Worm (Caenorhabditis elegans) whole organism, late embryonic: ENCODE data around the gene srbc-25.

Experiments used
- C08G9.2 ChIP-seq: sonication (generic microtip); optimal IDR thresholded peaks from 2 replicates; lab custom pipeline; 2016; ENCODE audit warnings: mild to moderate bottlenecking, missing genetic modification characterization, moderate library complexity, missing compliant biosample characterization
- C38D4.7 ChIP-seq: fragments of 200-800 bp; sonication (Bioruptor generic); optimal IDR thresholded peaks from 2 replicates; lab custom pipeline; 2018; ENCODE audit warnings: mild to moderate bottlenecking, missing genetic modification characterization, moderate library complexity, missing compliant biosample characterization
- K09A11.1 ChIP-seq: sonication (generic microtip); optimal IDR thresholded peaks from 2 replicates; lab custom pipeline; 2017; ENCODE audit warnings: antibody characterized with exemption, mild to moderate bottlenecking, missing genetic modification characterization, missing compliant biosample characterization; ENCODE audit not compliant: insufficient read depth
- T23F11.4 ChIP-seq: fragments of 200-800 bp; sonication (Bioruptor generic); optimal IDR thresholded peaks from 2 replicates; lab custom pipeline; 2018; ENCODE audit warnings: mild to moderate bottlenecking, missing genetic modification characterization, missing compliant biosample characterization
- Y22D7AL.16 ChIP-seq: sonication (generic microtip); optimal IDR thresholded peaks from 2 replicates; lab custom pipeline; 2016; ENCODE audit warnings: missing genetic modification characterization, missing compliant biosample characterization
- ceh-14 ChIP-seq: sonication (generic microtip); optimal IDR thresholded peaks from 2 replicates; lab custom pipeline; 2016; ENCODE audit warnings: missing genotype, missing genetic modification characterization, missing compliant biosample characterization
- ceh-18 ChIP-seq: sonication (generic microtip); optimal IDR thresholded peaks from 2 replicates; lab custom pipeline; 2016; ENCODE audit warnings: missing genetic modification characterization, missing compliant biosample characterization
- ceh-19 ChIP-seq: fragments of 200-800 bp; sonication (Bioruptor generic); optimal IDR thresholded peaks from 2 replicates; lab custom pipeline; 2018; ENCODE audit warnings: mild to moderate bottlenecking, missing genetic modification characterization, missing compliant biosample characterization
- ceh-30 ChIP-seq: fragments of 150-350 bp; optimal IDR thresholded peaks from 2 replicates; lab custom pipeline; 2014; ENCODE audit warnings: missing biosample characterization, missing genetic modification characterization
- ceh-31 ChIP-seq: sonication (generic microtip); optimal IDR thresholded peaks from 2 replicates; lab custom pipeline; 2016; ENCODE audit warnings: missing genetic modification characterization, missing compliant biosample characterization
- ceh-34 ChIP-seq: sonication (generic microtip); optimal IDR thresholded peaks from 2 replicates; lab custom pipeline; 2016; ENCODE audit warnings: mild to moderate bottlenecking, missing genetic modification characterization, missing compliant biosample characterization
- ceh-48 ChIP-seq: sonication (generic microtip); optimal IDR thresholded peaks from 2 replicates; lab custom pipeline; 2016; ENCODE audit warnings: missing genetic modification characterization, inconsistent platforms, missing compliant biosample characterization
- che-1 ChIP-seq: sonication (generic microtip); optimal IDR thresholded peaks from 2 replicates; lab custom pipeline; 2016; ENCODE audit warnings: mild to moderate bottlenecking, missing genetic modification characterization, missing compliant biosample characterization
- dmd-4 ChIP-seq: sonication (generic microtip); optimal IDR thresholded peaks from 2 replicates; lab custom pipeline; 2016; ENCODE audit warnings: borderline replicate concordance, missing genetic modification characterization, missing compliant biosample characterization
- elt-2 ChIP-seq: sonication (generic microtip); optimal IDR thresholded peaks from 2 replicates; lab custom pipeline; 2016; ENCODE audit warnings: missing genetic modification reagents, missing genetic modification characterization, missing compliant biosample characterization
- ets-4 ChIP-seq: sonication (generic microtip); optimal IDR thresholded peaks from 2 replicates; lab custom pipeline; 2016; ENCODE audit warnings: missing genetic modification characterization, missing compliant biosample characterization
- fax-1 ChIP-seq: sonication (generic microtip); optimal IDR thresholded peaks from 2 replicates; lab custom pipeline; 2016; ENCODE audit warnings: missing genotype, missing genetic modification characterization, missing compliant biosample characterization
- fkh-10 ChIP-seq: fragments of 150-350 bp; optimal IDR thresholded peaks from 2 replicates; lab custom pipeline; 2014; ENCODE audit warnings: missing biosample characterization, missing genetic modification reagents, missing genetic modification characterization
- fkh-6 ChIP-seq: sonication (generic microtip); optimal IDR thresholded peaks from 2 replicates; lab custom pipeline; 2016; ENCODE audit warnings: missing genetic modification characterization, missing compliant biosample characterization
- hlh-13 ChIP-seq: fragments of 200-800 bp; sonication (Bioruptor generic); optimal IDR thresholded peaks from 2 replicates; lab custom pipeline; 2018; ENCODE audit warnings: mild to moderate bottlenecking, missing genetic modification characterization, missing compliant biosample characterization
- hlh-15 ChIP-seq: sonication (generic microtip); optimal IDR thresholded peaks from 2 replicates; lab custom pipeline; 2016; ENCODE audit warnings: missing genetic modification characterization, missing compliant biosample characterization
- hlh-6 ChIP-seq: sonication (generic microtip); optimal IDR thresholded peaks from 2 replicates; lab custom pipeline; 2016; ENCODE audit warnings: missing genotype, missing genetic modification characterization, missing compliant biosample characterization
- hlh-8 ChIP-seq: sonication (generic microtip); optimal IDR thresholded peaks from 2 replicates; lab custom pipeline; 2016; ENCODE audit warnings: missing genotype, missing genetic modification characterization, missing compliant biosample characterization
- lin-11 ChIP-seq: fragments of 200-800 bp; sonication (Bioruptor generic); optimal IDR thresholded peaks from 2 replicates; lab custom pipeline; 2018; ENCODE audit warnings: mild to moderate bottlenecking, missing genetic modification characterization, missing compliant biosample characterization
- madf-2 ChIP-seq: sonication (generic microtip); optimal IDR thresholded peaks from 2 replicates; lab custom pipeline; 2017; ENCODE audit warnings: missing genetic modification characterization, missing compliant biosample characterization
- mec-3 ChIP-seq: sonication (generic microtip); optimal IDR thresholded peaks from 2 replicates; lab custom pipeline; 2016; ENCODE audit warnings: borderline replicate concordance, missing genetic modification characterization, missing compliant biosample characterization
- nfya-1 ChIP-seq: sonication (generic microtip); optimal IDR thresholded peaks from 2 replicates; lab custom pipeline; 2017; ENCODE audit warnings: missing genetic modification characterization, mild to moderate bottlenecking, missing compliant biosample characterization, antibody characterized with exemption, moderate library complexity
- nhr-11 ChIP-seq: fragments of 150-350 bp; optimal IDR thresholded peaks from 2 replicates; lab custom pipeline; 2014; ENCODE audit warnings: missing biosample characterization, missing genetic modification characterization
- odd-2 ChIP-seq: sonication (generic microtip); optimal IDR thresholded peaks from 2 replicates; lab custom pipeline; 2017; ENCODE audit warnings: antibody characterized with exemption, mild to moderate bottlenecking, missing genetic modification characterization, missing compliant biosample characterization
- pag-3 ChIP-seq: sonication (generic microtip); optimal IDR thresholded peaks from 2 replicates; lab custom pipeline; 2016; ENCODE audit warnings: missing compliant biosample characterization, missing genetic modification characterization, borderline replicate concordance
- pat-9 ChIP-seq: fragments of 200-800 bp; sonication (Bioruptor generic); optimal IDR thresholded peaks from 2 replicates; lab custom pipeline; 2018; ENCODE audit warnings: mild to moderate bottlenecking, missing genetic modification characterization, moderate library complexity, missing compliant biosample characterization
- pha-2 ChIP-seq: sonication (generic microtip); optimal IDR thresholded peaks from 2 replicates; lab custom pipeline; 2017; ENCODE audit warnings: mild to moderate bottlenecking, missing genetic modification characterization, missing compliant biosample characterization
- pha-4 ChIP-seq: fragments of 150-350 bp; optimal IDR thresholded peaks from 2 replicates; lab custom pipeline; 2018; ENCODE audit warnings: missing biosample characterization, missing genetic modification reagents, missing genetic modification characterization
- pqm-1 ChIP-seq: sonication (generic microtip); optimal IDR thresholded peaks from 2 replicates; lab custom pipeline; 2016; ENCODE audit warnings: missing genetic modification characterization, missing compliant biosample characterization
- pros-1 ChIP-seq: fragments of 150-350 bp; optimal IDR thresholded peaks from 2 replicates; lab custom pipeline; 2014; ENCODE audit warnings: missing biosample characterization, missing genetic modification reagents, missing genetic modification characterization
- ref-2 ChIP-seq: sonication (generic microtip); optimal IDR thresholded peaks from 2 replicates; lab custom pipeline; 2016; ENCODE audit warnings: missing genetic modification characterization, missing compliant biosample characterization
- rnt-1 ChIP-seq: sonication (generic microtip); optimal IDR thresholded peaks from 2 replicates; lab custom pipeline; 2016; ENCODE audit warnings: missing genetic modification characterization, missing compliant biosample characterization
- sox-4 ChIP-seq: sonication (generic microtip); optimal IDR thresholded peaks from 2 replicates; lab custom pipeline; 2017; ENCODE audit warnings: mild to moderate bottlenecking, missing genetic modification characterization, inconsistent platforms, missing compliant biosample characterization
- syd-9 ChIP-seq: sonication (generic microtip); optimal IDR thresholded peaks from 2 replicates; lab custom pipeline; 2016; ENCODE audit warnings: mild to moderate bottlenecking, missing genetic modification characterization, moderate library complexity, missing compliant biosample characterization
- tbx-7 ChIP-seq: sonication (generic microtip); optimal IDR thresholded peaks from 2 replicates; lab custom pipeline; 2016; ENCODE audit warnings: missing genotype, missing genetic modification characterization, missing compliant biosample characterization
- unc-42 ChIP-seq: sonication (generic microtip); optimal IDR thresholded peaks from 2 replicates; lab custom pipeline; 2016; ENCODE audit warnings: missing genotype, missing genetic modification characterization, missing compliant biosample characterization
- unc-86 ChIP-seq: sonication (generic microtip); optimal IDR thresholded peaks from 2 replicates; lab custom pipeline; 2016; ENCODE audit warnings: missing genetic modification characterization, missing compliant biosample characterization
- zip-5 ChIP-seq: sonication (generic microtip); optimal IDR thresholded peaks from 2 replicates; lab custom pipeline; 2016; ENCODE audit warnings: missing genetic modification characterization, missing compliant biosample characterization

srbc-25 gene

ce11 chrV:17167457-17167856 lies 6.4 kb upstream of the srbc-25 start, which contains the start of gene srz-66:
srz-66 (minus strand) TSS chrV:17167557.
- no peak for TF ChIP-seq hlh-6
- TF ChIP-seq unc-86: no peak
- TF ChIP-seq mec-3 (tag; lab: Kevin White, UChicago): no peak
- no peak for TF ChIP-seq ceh-34 (tag; lab: Kevin White, UChicago)
- no peak for TF ChIP-seq sox-4 (tag; lab: Kevin White, UChicago)
- no peak for TF ChIP-seq Y22D7AL.16 (tag; lab: Kevin White, UChicago)
- TF ChIP-seq hlh-13 (GFP tag; lab: Kevin White, UChicago): no peak
- TF ChIP-seq ref-2: no peak

ce11 chrV:17170822-17171221 lies 3.0 kb upstream of the srbc-25 start, which contains the start of gene srw-51:
srw-51 (minus strand) TSS chrV:17170922.
- TF ChIP-seq K09A11.1: no peak
- no peak for TF ChIP-seq unc-42 (tag; lab: Kevin White, UChicago)
- TF ChIP-seq fax-1: no peak
- no peak for TF ChIP-seq rnt-1 (tag; lab: Kevin White, UChicago)
- no peak for TF ChIP-seq tbx-7 (tag; lab: Kevin White, UChicago)
- TF ChIP-seq ceh-18 (tag; lab: Kevin White, UChicago): no peak

- TF ChIP-seq ets-4 (tag; lab: Kevin White, UChicago): no peak
- no peak for TF ChIP-seq pqm-1 (tag; lab: Kevin White, UChicago)
- TF ChIP-seq nfya-1 (tag; lab: Kevin White, UChicago): no peak
- no peak for TF ChIP-seq madf-2
- no peak for TF ChIP-seq ceh-31 (tag; lab: Kevin White, UChicago)
- TF ChIP-seq hlh-6: no peak
- no peak for TF ChIP-seq pros-1 (tag; lab: Kevin White, UChicago)
- no peak for TF ChIP-seq fkh-6 (tag; lab: Kevin White, UChicago)
Observed at ce11 chrV:17171551-17171950, 2.3 kb upstream of the srbc-25 start, which contains the start of gene srbc-26. srbc-26 (plus strand) TSS chrV:17171851.

- TF ChIP-seq pqm-1 (tag; lab: Kevin White, UChicago): no peak
- no peak for TF ChIP-seq ceh-34 (tag; lab: Kevin White, UChicago)
- no peak for TF ChIP-seq unc-86
- TF ChIP-seq ceh-14 (tag; lab: Kevin White, UChicago): no peak
- TF ChIP-seq pha-2 (tag; lab: Kevin White, UChicago): no peak
- no peak for TF ChIP-seq pha-4 (tag; lab: Kevin White, UChicago)
- TF ChIP-seq ceh-19 (GFP tag; lab: Kevin White, UChicago): no peak
- TF ChIP-seq ref-2: no peak
- TF ChIP-seq pat-9: no peak
- no peak for TF ChIP-seq lin-11 (tag; lab: Kevin White, UChicago)
- TF ChIP-seq C38D4.7 (GFP tag; lab: Kevin White, UChicago): no peak
- no peak for TF ChIP-seq Y22D7AL.16 (tag; lab: Kevin White, UChicago)
- TF ChIP-seq odd-2 (tag; lab: Kevin White, UChicago): no peak
- TF ChIP-seq T23F11.4 (GFP tag; lab: Kevin White, UChicago): no peak
- no peak for TF ChIP-seq hlh-15 (tag; lab: Kevin White, UChicago)
- no peak for TF ChIP-seq che-1 (tag; lab: Kevin White, UChicago)
Observed at ce11 chrV:17177967-17178366, 4.1 kb downstream of the srbc-25 start, which contains the start of gene srsx-1. srsx-1 (minus strand) TSS chrV:17178067.

- TF ChIP-seq hlh-8 (tag; lab: Kevin White, UChicago) (no peak), fkh-10 (GFP tag; lab: Kevin White, UChicago) (no peak), hlh-15 (tag; lab: Kevin White, UChicago) (no peak), nfya-1 (tag; lab: Kevin White, UChicago) (no peak), ceh-19 (GFP tag; lab: Kevin White, UChicago) (no peak), elt-2 (no peak), pag-3 (tag; lab: Kevin White, UChicago) (no peak), ets-4 (tag; lab: Kevin White, UChicago) (no peak), nhr-11 (tag; lab: Kevin White, UChicago) (no peak), zip-5 (tag; lab: Kevin White, UChicago) (no peak), dmd-4 (no peak), ceh-14 (tag; lab: Kevin White, UChicago) (no peak), sox-4 (tag; lab: Kevin White, UChicago) (no peak), C08G9.2 (tag; lab: Kevin White, UChicago) (no peak), ceh-48 (tag; lab: Kevin White, UChicago) (no peak), T23F11.4 (GFP tag; lab: Kevin White, UChicago) (no peak), syd-9 (tag; lab: Kevin White, UChicago) (no peak), pha-4 (tag; lab: Kevin White, UChicago) (no peak), pros-1 (tag; lab: Kevin White, UChicago) (no peak), ceh-30 (tag; lab: Kevin White, UChicago) (no peak)
Observed at ce11 chrV:17178457-17178856, 4.6 kb downstream of the srbc-25 start, which contains the start of gene srh-174. srh-174 (plus strand) TSS chrV:17178757.
